1 worm cellular context compared by ENCODE assay signal in the genomic region with DNA sequence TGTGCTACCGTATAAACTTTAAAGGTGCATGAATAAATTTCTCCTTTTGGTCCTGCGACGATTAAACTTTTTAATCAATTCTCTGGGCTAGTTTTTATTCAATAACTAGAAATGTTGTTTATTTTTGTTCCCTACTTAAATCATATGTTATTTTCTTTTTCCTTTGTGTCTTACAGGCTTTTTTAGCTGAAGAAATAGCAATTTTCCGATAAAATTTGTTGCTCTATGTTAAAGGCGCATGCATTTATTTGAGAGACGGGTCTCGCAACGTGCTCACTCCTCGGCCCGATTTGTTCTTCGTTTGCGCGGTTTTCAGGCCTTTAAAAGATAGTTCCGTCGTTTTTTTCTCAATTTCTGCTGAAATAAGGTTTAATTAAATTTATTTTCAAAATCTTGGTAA.
TF ChIP-seq lines count a peak whose summit lies in the region.

No protein-coding gene starts in this region.

TF ChIP-seq in whole organism, L4 larva, 104 proteins besides CTCF, POLR2A, EP300 and RAD21 (continued from another document):
- TF ChIP-seq ztf-7 (tag; optimal IDR thresholded peaks at IDR 0.05; lab: Kevin White, UChicago) (no peak), mdl-1 (tag; optimal IDR thresholded peaks at IDR 0.05; lab: Kevin White, UChicago) (no peak), F44E2.7 (GFP tag; IDR thresholded peaks at IDR 0.05; lab: Robert Waterston, UW) (no peak), pqm-1 (tag; optimal IDR thresholded peaks at IDR 0.05; lab: Kevin White, UChicago) (no peak), lin-38 (GFP tag; IDR thresholded peaks at IDR 0.05; lab: Robert Waterston, UW) (0 out of 2 replicates have a peak, but pooled peaks have one; percentile 22), lir-3 (tag; optimal IDR thresholded peaks at IDR 0.05; lab: Kevin White, UChicago) (no peak), T20F7.1 (GFP tag; optimal IDR thresholded peaks at IDR 0.05; lab: Kevin White, UChicago) (no peak), dve-1 (tag; optimal IDR thresholded peaks at IDR 0.05; lab: Kevin White, UChicago; ENCODE audit: insufficient read depth) (no peak), zip-11 (GFP tag; IDR thresholded peaks at IDR 0.05; lab: Robert Waterston, UW) (no peak), cey-2 (tag; optimal IDR thresholded peaks at IDR 0.05; lab: Kevin White, UChicago; ENCODE audit: borderline replicate concordance, insufficient read depth) (no peak), lsy-2 (tag; optimal IDR thresholded peaks at IDR 0.05; lab: Kevin White, UChicago) (peak in 1 of 2 experiments; percentile 27), F10B5.3 (tag; optimal IDR thresholded peaks at IDR 0.05; lab: Kevin White, UChicago) (no peak), arid-1 (GFP tag; conservative IDR thresholded peaks at IDR 0.05; lab: Robert Waterston, UW) (no peak), daf-16 (GFP tag; optimal IDR thresholded peaks at IDR 0.05; lab: Kevin White, UChicago) (no peak), daf-16 (tag; optimal IDR thresholded peaks at IDR 0.05; lab: Kevin White, UChicago) (peak; percentile 25), nhr-77 (tag; optimal IDR thresholded peaks at IDR 0.05; lab: Kevin White, UChicago) (no peak), ZK337.2 (GFP tag; IDR thresholded peaks at IDR 0.05; lab: Robert Waterston, UW) (no peak), mes-2 (tag; optimal IDR thresholded peaks at IDR 0.05; lab: Kevin White, UChicago; ENCODE audit: poor library complexity, severe bottlenecking) (peak; percentile 24), dmd-8 (GFP tag; IDR thresholded peaks at IDR 0.05; lab: Robert Waterston, UW) (no peak), D1046.2 (GFP tag; IDR thresholded peaks at IDR 0.05; lab: Robert Waterston, UW) (no peak), nhr-25 (tag; optimal IDR thresholded peaks at IDR 0.05; lab: Kevin White, UChicago; ENCODE audit: borderline replicate concordance, insufficient read depth) (no peak)
